Worm (Caenorhabditis elegans): Measurements from ENCODE around the gene T13F2.4.

ce11 chrIV:9798307-9798706, 8.7 kb downstream of the T13F2.4 start:
- TF ChIP-seq T22C8.4 (GFP tag; IDR thresholded peaks at IDR 0.05) (no peak), klf-2 (GFP tag; conservative IDR thresholded peaks at IDR 0.05) (no peak), tab-1 (GFP tag; IDR thresholded peaks at IDR 0.05) (no peak), ref-1 (GFP tag; conservative IDR thresholded peaks at IDR 0.05) (no peak), ztf-29 (GFP tag; IDR thresholded peaks at IDR 0.05) (no peak)

All from whole organism, midembryonic.